Fruit fly (Drosophila melanogaster): ENCODE measurements around the gene CG5708.

DNA sequence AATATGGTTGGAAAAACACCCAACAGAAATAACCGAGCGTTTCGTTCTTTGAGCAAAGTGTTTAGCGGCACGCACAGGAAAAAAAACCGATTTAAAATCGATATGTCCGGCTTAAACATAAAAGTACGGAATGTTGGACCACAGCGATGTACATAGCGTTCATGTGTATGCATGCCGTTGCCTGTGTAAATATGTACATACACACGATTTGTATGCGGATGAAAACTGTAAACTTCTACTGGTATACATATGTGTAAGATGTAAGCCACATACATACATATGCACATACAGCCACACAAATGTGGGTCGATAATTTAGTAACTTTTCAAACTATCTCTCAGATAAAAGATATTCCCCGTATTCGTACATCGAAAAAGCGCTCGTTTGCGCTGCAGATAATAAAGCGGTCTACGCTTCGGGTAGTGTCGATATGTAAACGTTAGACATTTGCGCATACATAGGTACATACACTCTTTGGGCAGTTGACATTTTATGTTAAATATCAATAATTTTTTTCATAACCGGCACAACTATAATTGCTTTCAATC is 23.1 kb upstream of the CG5708 start:
- TF ChIP-seq CG33017 (tag; optimal IDR thresholded peaks at IDR 0.05) (no peak), ovo (GFP tag; optimal IDR thresholded peaks at IDR 0.05) (no peak), CG7101 (tag; optimal IDR thresholded peaks at IDR 0.05) (peak; percentile 6), bab1 (GFP tag; optimal IDR thresholded peaks at IDR 0.05) (no peak)

All from whole organism, adult.